Worm (Caenorhabditis elegans): ENCODE results near the gene F35A5.5.
A peak's percentile ranks its signal among the peaks of the same experiment; 100 is the strongest.

F35A5.5 gene

ce11 chrX:3832059-3832641, 36.6 kb upstream of the F35A5.5 start (continued):
- TF ChIP-seq cebp-1 (GFP tag; IDR thresholded peaks at IDR 0.05) (0 out of 2 replicates have a peak, but pooled peaks have one; percentile 14), cebp-1 (tag; optimal IDR thresholded peaks at IDR 0.05) (peak; percentile 81), dpl-1 (GFP tag; optimal IDR thresholded peaks at IDR 0.05) (no peak), athp-1 (tag; optimal IDR thresholded peaks at IDR 0.05) (no peak), lin-40 (tag; optimal IDR thresholded peaks at IDR 0.05) (peak; percentile 77), ztf-26 (tag; optimal IDR thresholded peaks at IDR 0.05) (peak; percentile 32), chd-7 (tag; optimal IDR thresholded peaks at IDR 0.05) (peak; percentile 48)

ce11 chrX:3830872-3831271, 35.3 kb upstream of the F35A5.5 start:
- TF ChIP-seq lir-1 (GFP tag; conservative IDR thresholded peaks at IDR 0.05) (no peak), egl-44 (GFP tag; IDR thresholded peaks at IDR 0.05) (no peak), cebp-2 (GFP tag; IDR thresholded peaks at IDR 0.05) (no peak), C06A6.2 (GFP tag; conservative IDR thresholded peaks at IDR 0.05) (no peak)

- peak; percentile 9 for TF ChIP-seq ets-4 (GFP tag; optimal IDR thresholded peaks at IDR 0.05)
- TF ChIP-seq hmg-20 (GFP tag; IDR thresholded peaks at IDR 0.05) = no peak
- TF ChIP-seq nhr-27 (tag; optimal IDR thresholded peaks at IDR 0.05) = no peak
- TF ChIP-seq Y53F4B.3 (GFP tag; IDR thresholded peaks at IDR 0.05) = no peak
- TF ChIP-seq dox-1 (GFP tag; IDR thresholded peaks at IDR 0.05) = 0 out of 2 replicates have a peak, but pooled peaks have one; percentile 16
- TF ChIP-seq nhr-80 (tag; optimal IDR thresholded peaks at IDR 0.05) = peak; percentile 90
- peak; percentile 10 for TF ChIP-seq tbp1 (GFP tag; optimal IDR thresholded peaks at IDR 0.05)
- TF ChIP-seq F23B12.7 (tag; optimal IDR thresholded peaks at IDR 0.05; ENCODE audit: insufficient read depth) = no peak
- TF ChIP-seq Y53G8AR.9 (GFP tag; conservative IDR thresholded peaks at IDR 0.05) = no peak
- no peak for TF ChIP-seq C17E4.6 (GFP tag; IDR thresholded peaks at IDR 0.05)
- peak; percentile 34 for TF ChIP-seq pha-4 (tag; optimal IDR thresholded peaks at IDR 0.05)
- no peak for TF ChIP-seq cebp-1 (GFP tag; IDR thresholded peaks at IDR 0.05)
- TF ChIP-seq cebp-1 (tag; optimal IDR thresholded peaks at IDR 0.05) = peak; percentile 20
- TF ChIP-seq Y79H2A.3 (GFP tag; conservative IDR thresholded peaks at IDR 0.05) = no peak
- TF ChIP-seq lin-40 (tag; optimal IDR thresholded peaks at IDR 0.05) = peak; percentile 7
- TF ChIP-seq F10E7.11 (tag; optimal IDR thresholded peaks at IDR 0.05) = no peak
- no peak for TF ChIP-seq egrh-3 (GFP tag; IDR thresholded peaks at IDR 0.05)
- TF ChIP-seq lag-1 (GFP tag; IDR thresholded peaks at IDR 0.05) = no peak
- no peak for TF ChIP-seq tbx-9 (tag; optimal IDR thresholded peaks at IDR 0.05; ENCODE audit: borderline replicate concordance)
- TF ChIP-seq snpc-4 (GFP tag; optimal IDR thresholded peaks at IDR 0.05) = no peak
- no peak for TF ChIP-seq snpc-4 (tag; optimal IDR thresholded peaks at IDR 0.05)
- TF ChIP-seq let-607 (tag; optimal IDR thresholded peaks at IDR 0.05) = peak in 1 of 2 experiments; percentile 55
Measured at ce11 chrX:3829605-3830004, 34.1 kb upstream of the F35A5.5 start.

- TF ChIP-seq ceh-40 (GFP tag; IDR thresholded peaks at IDR 0.05) (no peak), somi-1 (GFP tag; optimal IDR thresholded peaks at IDR 0.05) (no peak), F37B4.10 (GFP tag; IDR thresholded peaks at IDR 0.05) (no peak), D2030.7 (GFP tag; IDR thresholded peaks at IDR 0.05) (no peak), F49E8.2 (tag; optimal IDR thresholded peaks at IDR 0.05; ENCODE audit: insufficient read depth) (no peak), nhr-179 (tag; optimal IDR thresholded peaks at IDR 0.05) (no peak), repo-1 (tag; optimal IDR thresholded peaks at IDR 0.05) (no peak), dpl-1 (GFP tag; optimal IDR thresholded peaks at IDR 0.05) (no peak)
Measured at ce11 chrX:3828598-3829204, 33.2 kb upstream of the F35A5.5 start.

Data from whole organism, young adult.